Worm (Caenorhabditis elegans): ENCODE results near the gene trpa-1.
A peak's percentile ranks its signal among the peaks of the same experiment; 100 is the strongest.

trpa-1 gene

DNA sequence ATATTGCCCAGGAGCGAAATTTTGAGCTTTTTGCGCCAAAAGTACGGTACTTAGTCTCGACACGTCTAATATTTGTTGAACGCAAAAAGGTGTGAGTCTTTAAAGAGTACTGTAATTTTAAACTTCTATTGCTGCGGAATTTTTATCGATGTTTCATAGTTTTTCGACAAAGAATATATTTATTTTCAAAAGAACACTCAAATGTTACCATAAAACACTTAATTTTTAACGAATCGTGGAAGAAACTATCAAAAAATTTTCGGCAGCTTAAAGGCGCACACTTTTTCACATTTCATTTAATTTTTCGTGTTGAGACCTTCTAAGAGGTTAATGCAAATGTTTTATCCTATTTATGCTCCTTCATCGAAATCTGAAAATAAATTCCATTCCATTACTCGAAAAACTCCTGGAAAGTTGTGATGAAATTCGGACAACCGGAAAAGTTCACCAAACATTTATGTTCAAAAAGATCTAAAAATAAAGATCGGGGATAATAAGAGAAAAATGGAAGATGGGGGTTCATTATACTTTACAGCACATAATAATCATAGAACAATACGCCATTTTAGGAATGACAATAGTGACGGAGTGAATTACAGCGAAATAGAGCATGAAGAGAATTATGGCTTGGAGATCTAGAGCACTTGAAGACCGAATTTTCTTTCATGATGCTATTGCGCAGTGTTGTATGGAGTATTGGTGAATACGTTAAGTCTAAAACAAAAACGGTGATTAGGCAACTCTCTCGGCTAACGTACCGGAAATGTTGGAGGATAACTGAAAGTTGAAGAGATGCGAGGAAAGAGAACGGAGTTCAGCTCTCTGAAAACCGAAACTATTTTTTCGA is 44.0 kb upstream of the trpa-1 start (continued):
- TF ChIP-seq lin-13 (GFP tag; optimal IDR thresholded peaks at IDR 0.05) (peak; percentile 44), arid-1 (GFP tag; conservative IDR thresholded peaks at IDR 0.05) (peak; percentile 22; the same call in 1 of the 2 replicates), hif-1 (tag; optimal IDR thresholded peaks at IDR 0.05) (no peak), daf-8 (GFP tag; IDR thresholded peaks at IDR 0.05) (no peak), zip-11 (GFP tag; IDR thresholded peaks at IDR 0.05) (no peak), spr-3 (GFP tag; optimal IDR thresholded peaks at IDR 0.05) (no peak), rbr-2 (tag; optimal IDR thresholded peaks at IDR 0.05) (peak; percentile 42), tag-97 (GFP tag; IDR thresholded peaks at IDR 0.05) (no peak), nhr-48 (tag; optimal IDR thresholded peaks at IDR 0.05) (no peak), cey-2 (tag; optimal IDR thresholded peaks at IDR 0.05; ENCODE audit: borderline replicate concordance, insufficient read depth) (no peak), lsy-2 (tag; optimal IDR thresholded peaks at IDR 0.05) (peak in 1 of 2 experiments; percentile 2), T26A8.4 (GFP tag; IDR thresholded peaks at IDR 0.05) (no peak; the same call in 1 of the 2 replicates), mep-1 (tag; optimal IDR thresholded peaks at IDR 0.05) (no peak), ctbp-1 (GFP tag; IDR thresholded peaks at IDR 0.05) (0 out of 2 replicates have a peak, but pooled peaks have one; percentile 33), dmd-6 (GFP tag; IDR thresholded peaks at IDR 0.05) (no peak; the same call in 1 of the 2 replicates), unc-39 (tag; optimal IDR thresholded peaks at IDR 0.05) (no peak), ceh-20 (GFP tag; IDR thresholded peaks at IDR 0.05) (no peak), egl-27 (tag; optimal IDR thresholded peaks at IDR 0.05) (no peak), egl-43 (GFP tag; IDR thresholded peaks at IDR 0.05) (no peak), dpl-1 (GFP tag; optimal IDR thresholded peaks at IDR 0.05) (no peak), snpc-1.2 (GFP tag; IDR thresholded peaks at IDR 0.05) (peak; percentile 61), pha-4 (GFP tag; IDR thresholded peaks at IDR 0.05) (peak; percentile 13; the same call in 1 of the 2 replicates), pha-4 (tag; optimal IDR thresholded peaks at IDR 0.05) (no peak), nhr-111 (GFP tag; optimal IDR thresholded peaks at IDR 0.05) (no peak), nhr-11 (tag; optimal IDR thresholded peaks at IDR 0.05) (no peak), ztf-11 (tag; optimal IDR thresholded peaks at IDR 0.05) (no peak), mxl-2 (GFP tag; conservative IDR thresholded peaks at IDR 0.05) (no peak), ZK337.2 (GFP tag; IDR thresholded peaks at IDR 0.05) (no peak), hmg-1.1 (GFP tag; IDR thresholded peaks at IDR 0.05) (no peak), nhr-28 (tag; optimal IDR thresholded peaks at IDR 0.05) (no peak), set-16 (GFP tag; IDR thresholded peaks at IDR 0.05) (no peak), Y75B8A.6 (GFP tag; IDR thresholded peaks at IDR 0.05) (no peak), ama-1 (optimal IDR thresholded peaks at IDR 0.05) (peak; percentile 82), lin-29 (GFP tag; IDR thresholded peaks at IDR 0.05) (no peak), D1046.2 (GFP tag; IDR thresholded peaks at IDR 0.05) (no peak), fkh-10 (GFP tag; optimal IDR thresholded peaks at IDR 0.05) (no peak), nhr-77 (tag; optimal IDR thresholded peaks at IDR 0.05) (no peak), mdl-1 (tag; optimal IDR thresholded peaks at IDR 0.05) (no peak), lin-38 (GFP tag; IDR thresholded peaks at IDR 0.05) (peak; percentile 47), hlh-30 (tag; optimal IDR thresholded peaks at IDR 0.05; ENCODE audit: insufficient read depth) (no peak), zfp-3 (GFP tag; conservative IDR thresholded peaks at IDR 0.05) (no peak; the same call in 1 of the 2 replicates), gei-8 (GFP tag; optimal IDR thresholded peaks at IDR 0.05) (no peak), madf-5 (GFP tag; IDR thresholded peaks at IDR 0.05) (0 out of 4 replicates have a peak, but pooled peaks have one; percentile 4 to 13), ceh-28 (tag; optimal IDR thresholded peaks at IDR 0.05) (no peak), lin-1 (GFP tag; IDR thresholded peaks at IDR 0.05) (peak; percentile 33; the same call in 1 of the 2 replicates), nhr-41 (GFP tag; IDR thresholded peaks at IDR 0.05) (no peak), skn-1 (tag; optimal IDR thresholded peaks at IDR 0.05) (no peak), aha-1 (tag) (peak; percentile 54), daf-12 (tag; optimal IDR thresholded peaks at IDR 0.05) (no peak), Y105C5A.15 (GFP tag; IDR thresholded peaks at IDR 0.05) (0 out of 2 replicates have a peak, but pooled peaks have one; percentile 44)

All from whole organism, L4 larva.